Worm (Caenorhabditis elegans): ENCODE measurements around the gene cutl-11.

ce11 chrX:11608110-11608759 lies 42.4 kb downstream of the cutl-11 start:
- no peak for TF ChIP-seq him-1 (tag; optimal IDR thresholded peaks at IDR 0.05)
- no peak for TF ChIP-seq W03F9.2 (tag; optimal IDR thresholded peaks at IDR 0.05)
- TF ChIP-seq dao-5 (tag; optimal IDR thresholded peaks at IDR 0.05): no peak

All from whole organism, L4/young adult.